Fruit fly (Drosophila melanogaster) whole organism, adult: ENCODE results near the gene Rh7.

ENCODE experiments used
- CG11617 ChIP-seq: fragments of 200-800 bp; sonication (Bioruptor generic); optimal IDR thresholded peaks from 2 replicates; lab custom pipeline; 2017; ENCODE audit warnings: mild to moderate bottlenecking, missing biosample characterization, missing genetic modification reagents, missing genetic modification characterization
- CG12768 ChIP-seq: fragments of 200-800 bp; sonication (Bioruptor generic); optimal IDR thresholded peaks from 2 replicates; lab custom pipeline; 2017; ENCODE audit warnings: missing biosample characterization, missing genetic modification characterization, mild to moderate bottlenecking, moderate library complexity, missing genetic modification reagents
- CG14711 ChIP-seq: fragments of 200-800 bp; sonication (Bioruptor generic); optimal IDR thresholded peaks from 2 replicates; lab custom pipeline; 2018; ENCODE audit warnings: missing biosample characterization, mild to moderate bottlenecking, missing genetic modification characterization, moderate library complexity
- CG1620 ChIP-seq: fragments of 200-800 bp; sonication (Bioruptor generic); optimal IDR thresholded peaks from 2 replicates; lab custom pipeline; 2016; ENCODE audit warnings: missing biosample characterization, missing genetic modification characterization
- CG33017 ChIP-seq: fragments of 200-800 bp; sonication (Bioruptor generic); optimal IDR thresholded peaks from 2 replicates; lab custom pipeline; 2018; ENCODE audit warnings: missing biosample characterization, mild to moderate bottlenecking, missing genetic modification characterization, moderate library complexity
- CG5204 ChIP-seq: fragments of 200-800 bp; sonication (Bioruptor generic); optimal IDR thresholded peaks from 2 replicates; lab custom pipeline; 2016; ENCODE audit warnings: missing biosample characterization, missing genetic modification characterization
- CG7045 ChIP-seq: fragments of 200-800 bp; sonication (Bioruptor generic); optimal IDR thresholded peaks from 2 replicates; lab custom pipeline; 2017; ENCODE audit warnings: missing biosample characterization, mild to moderate bottlenecking, missing genetic modification characterization
- CG7101 ChIP-seq: fragments of 200-800 bp; sonication (Bioruptor generic); optimal IDR thresholded peaks from 2 replicates; lab custom pipeline; 2018; ENCODE audit warnings: missing biosample characterization, mild to moderate bottlenecking, missing genetic modification characterization, moderate library complexity
- Clk ChIP-seq: fragments of 200-800 bp; sonication (Bioruptor generic); optimal IDR thresholded peaks from 2 replicates; lab custom pipeline; 2017; ENCODE audit warnings: missing biosample characterization, missing genetic modification characterization
- Crg-1 ChIP-seq: fragments of 200-800 bp; sonication (Bioruptor generic); optimal IDR thresholded peaks from 2 replicates; lab custom pipeline; 2016; ENCODE audit warnings: missing biosample characterization, missing genetic modification characterization
- Hr96 ChIP-seq: fragments of 200-800 bp; sonication (Bioruptor generic); optimal IDR thresholded peaks from 2 replicates; lab custom pipeline; 2016; ENCODE audit warnings: missing biosample characterization, missing genetic modification characterization
- Mnt ChIP-seq: fragments of 200-800 bp; sonication (Bioruptor generic); optimal IDR thresholded peaks from 2 replicates; lab custom pipeline; 2016; ENCODE audit warnings: missing biosample characterization, mild to moderate bottlenecking, missing genetic modification characterization
- bab1 ChIP-seq: fragments of 200-800 bp; sonication (Bioruptor generic); optimal IDR thresholded peaks from 3 replicates; lab custom pipeline; 2019; ENCODE audit warnings: missing biosample characterization, mild to moderate bottlenecking, missing genetic modification characterization, moderate library complexity
- cic ChIP-seq: fragments of 200-800 bp; sonication (Bioruptor generic); optimal IDR thresholded peaks from 2 replicates; lab custom pipeline; 2017; ENCODE audit warnings: missing biosample characterization, mild to moderate bottlenecking, missing genetic modification characterization, moderate library complexity
- cnc ChIP-seq, 2 experiments: fragments of >200 bp; optimal IDR thresholded peaks; 2 replicates each; lab custom pipeline; 2017
- kay ChIP-seq: fragments of 200-800 bp; sonication (Bioruptor generic); peaks from one replicate; lab custom pipeline; 2016; ENCODE audit warnings: missing biosample characterization, missing genetic modification characterization, borderline replicate concordance
- ovo ChIP-seq: fragments of 200-800 bp; sonication (Bioruptor generic); optimal IDR thresholded peaks from 2 replicates; lab custom pipeline; 2016; ENCODE audit warnings: missing biosample characterization, missing genetic modification characterization
- pad ChIP-seq: fragments of 200-800 bp; sonication (Bioruptor generic); optimal IDR thresholded peaks from 3 replicates; lab custom pipeline; 2017; ENCODE audit warnings: missing biosample characterization, missing genetic modification characterization, mild to moderate bottlenecking, moderate library complexity, missing genetic modification reagents
- tj ChIP-seq: fragments of 200-800 bp; sonication (Bioruptor generic); optimal IDR thresholded peaks from 3 replicates; lab custom pipeline; 2017; ENCODE audit warnings: missing biosample characterization, mild to moderate bottlenecking, missing genetic modification characterization, moderate library complexity
- toe ChIP-seq: fragments of 200-800 bp; sonication (Bioruptor generic); optimal IDR thresholded peaks from 2 replicates; lab custom pipeline; 2016; ENCODE audit warnings: missing biosample characterization, missing genetic modification characterization

The Rh7 gene

DNA sequence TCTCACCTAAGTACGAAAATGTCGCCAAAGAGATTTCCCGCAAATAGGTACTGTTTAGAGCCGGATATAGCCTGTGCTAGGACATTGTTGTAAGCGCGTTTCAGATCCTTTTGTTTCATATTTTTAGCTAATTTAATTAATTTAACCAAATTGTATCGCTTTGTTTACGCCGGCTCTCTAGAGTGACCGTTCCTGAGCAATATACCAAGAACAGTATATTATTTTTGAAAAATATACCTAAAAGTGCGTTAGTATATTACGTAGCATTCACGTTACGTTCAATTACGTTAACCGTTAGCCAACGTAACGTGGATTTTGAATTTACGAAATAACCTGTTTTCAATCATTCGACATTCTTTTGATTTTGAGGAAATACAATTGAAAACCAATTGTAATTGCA is 18.2 kb upstream of the Rh7 start, which contains the start of gene thoc6:
thoc6 (minus strand) TSS at position 204 of the 400 bp plus-strand sequence.
- TF ChIP-seq cnc (optimal IDR thresholded peaks at IDR 0.05; lab: Kevin White, UChicago): no peak
- TF ChIP-seq kay (GFP tag; lab: Kevin White, UChicago): peak; percentile 62
- TF ChIP-seq bab1 (GFP tag; lab: Kevin White, UChicago): peak; percentile 49

- no peak for TF ChIP-seq CG1620
- TF ChIP-seq cnc (optimal IDR thresholded peaks at IDR 0.05; lab: Kevin White, UChicago): no peak
- no peak for TF ChIP-seq CG11617
- TF ChIP-seq toe (GFP tag; lab: Kevin White, UChicago): no peak
- no peak for TF ChIP-seq CG7045 (GFP tag; lab: Kevin White, UChicago)
- TF ChIP-seq CG5204: no peak
- TF ChIP-seq cic (GFP tag; lab: Kevin White, UChicago): no peak
- TF ChIP-seq CG14711 (tag; lab: Kevin White, UChicago): no peak
- TF ChIP-seq Mnt: no peak
- no peak for TF ChIP-seq Clk (GFP tag; lab: Kevin White, UChicago)
- no peak for TF ChIP-seq CG12768 (GFP tag; lab: Kevin White, UChicago)
- TF ChIP-seq CG7101 (tag; lab: Kevin White, UChicago): no peak
- TF ChIP-seq pad (GFP tag; lab: Kevin White, UChicago): no peak
- no peak for TF ChIP-seq ovo (GFP tag; lab: Kevin White, UChicago)
- TF ChIP-seq CG33017 (tag; lab: Kevin White, UChicago): no peak
- TF ChIP-seq bab1 (GFP tag; lab: Kevin White, UChicago): no peak
- TF ChIP-seq Hr96: no peak
Measured at dm6 chr3L:12190433-12190832, 15.2 kb upstream of the Rh7 start, which contains the start of gene Est-P. TSS of gene Est-P (plus strand) at chr3L:12190733.

DNA sequence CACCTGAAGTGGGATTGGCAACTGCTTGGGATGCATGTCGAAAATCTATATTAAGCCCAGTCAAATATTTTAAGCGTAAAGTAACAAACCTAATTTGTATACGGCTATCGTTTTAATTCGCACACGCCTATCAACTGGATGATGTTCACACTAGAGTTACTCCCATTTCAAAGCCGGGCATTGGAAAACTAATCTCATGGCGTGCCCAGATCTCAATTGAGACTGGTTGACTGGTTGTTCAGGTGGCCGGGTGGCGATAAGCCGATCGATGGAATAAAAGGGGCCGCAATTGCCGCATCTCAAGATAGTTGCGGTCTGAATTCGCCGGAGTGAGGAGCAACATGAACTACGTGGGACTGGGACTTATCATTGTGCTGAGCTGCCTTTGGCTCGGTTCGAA is 13.2 kb upstream of the Rh7 start, which contains the start of gene Est-6:
Est-6 (plus strand) TSS at position 301 of the 400 bp plus-strand sequence.
- no peak for TF ChIP-seq bab1 (GFP tag; lab: Kevin White, UChicago)
- TF ChIP-seq tj: no peak
- no peak for TF ChIP-seq CG14711 (tag; lab: Kevin White, UChicago)
- TF ChIP-seq kay (GFP tag; lab: Kevin White, UChicago): peak; percentile 14

DNA sequence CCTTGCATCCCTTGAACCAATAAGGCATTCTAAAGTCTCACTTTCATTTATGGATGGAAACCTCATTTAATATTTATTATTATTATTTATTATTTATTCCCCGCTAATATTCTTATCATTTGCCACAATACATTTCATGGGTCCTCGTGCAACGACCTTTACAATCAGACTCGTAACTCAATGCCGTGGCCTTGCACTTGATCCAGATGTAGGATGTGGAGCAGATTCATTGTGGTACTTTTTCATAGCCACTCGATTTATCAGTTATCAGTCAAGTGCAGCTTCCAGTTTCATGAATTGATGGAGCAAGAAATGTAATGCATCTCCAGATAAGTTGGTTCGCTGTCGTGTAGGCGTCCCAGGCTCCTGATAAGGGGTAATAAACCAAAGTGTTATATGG is 10.1 kb upstream of the Rh7 start:
- TF ChIP-seq CG12768 (GFP tag; lab: Kevin White, UChicago): no peak

DNA sequence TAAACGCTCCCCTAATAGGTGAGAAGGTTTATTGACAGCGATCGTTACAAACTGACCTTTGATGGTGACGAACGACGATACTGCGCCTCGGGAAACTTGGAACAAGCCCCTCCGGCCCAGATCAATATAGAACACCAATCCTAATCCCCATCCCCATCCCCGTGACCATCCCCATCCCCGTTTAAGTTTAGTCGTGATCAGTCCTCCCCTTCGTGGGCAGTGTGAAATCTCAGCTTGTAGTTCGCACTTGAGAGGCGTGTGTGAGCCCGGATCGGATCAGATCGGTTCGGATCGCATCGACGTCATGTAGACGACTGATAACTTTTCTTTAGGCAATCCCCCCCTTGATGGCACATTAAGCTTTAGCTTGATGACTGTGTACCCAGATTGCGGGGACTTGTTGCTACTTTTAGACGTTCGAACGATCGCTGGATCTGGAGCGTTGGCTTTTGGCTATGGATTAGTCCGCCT is 9.3 kb upstream of the Rh7 start, which contains the start of gene Miox:
Miox (plus strand) TSS at position 421 of the 471 bp plus-strand sequence.
- TF ChIP-seq pad (GFP tag; lab: Kevin White, UChicago) (peak; percentile 22), kay (GFP tag; lab: Kevin White, UChicago) (no peak), cic (GFP tag; lab: Kevin White, UChicago) (peak; percentile 85)

DNA sequence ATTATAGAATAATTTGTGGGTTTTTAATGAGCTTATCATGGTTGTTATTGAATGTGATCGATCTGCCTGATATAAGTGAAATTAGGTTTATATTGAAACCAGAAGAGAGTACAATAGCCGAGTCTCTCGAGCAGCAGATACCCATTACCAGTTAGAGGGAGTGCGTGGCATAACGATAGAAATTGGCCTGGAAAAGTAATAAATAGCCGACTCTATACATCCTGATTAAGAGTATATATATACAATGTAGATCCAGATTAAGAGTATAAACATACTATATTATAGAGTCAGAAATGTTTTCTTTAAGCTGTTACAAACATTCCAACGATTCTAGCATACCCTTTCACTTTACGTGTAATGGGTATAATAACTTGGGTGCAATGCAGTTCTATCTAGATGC is 8.7 kb upstream of the Rh7 start:
- TF ChIP-seq CG11617 (peak; percentile 5), CG7101 (tag; lab: Kevin White, UChicago) (peak; percentile 28), cnc (optimal IDR thresholded peaks at IDR 0.05; lab: Kevin White, UChicago) (no peak), CG12768 (GFP tag; lab: Kevin White, UChicago) (no peak), toe (GFP tag; lab: Kevin White, UChicago) (no peak), CG5204 (peak; percentile 53)

DNA sequence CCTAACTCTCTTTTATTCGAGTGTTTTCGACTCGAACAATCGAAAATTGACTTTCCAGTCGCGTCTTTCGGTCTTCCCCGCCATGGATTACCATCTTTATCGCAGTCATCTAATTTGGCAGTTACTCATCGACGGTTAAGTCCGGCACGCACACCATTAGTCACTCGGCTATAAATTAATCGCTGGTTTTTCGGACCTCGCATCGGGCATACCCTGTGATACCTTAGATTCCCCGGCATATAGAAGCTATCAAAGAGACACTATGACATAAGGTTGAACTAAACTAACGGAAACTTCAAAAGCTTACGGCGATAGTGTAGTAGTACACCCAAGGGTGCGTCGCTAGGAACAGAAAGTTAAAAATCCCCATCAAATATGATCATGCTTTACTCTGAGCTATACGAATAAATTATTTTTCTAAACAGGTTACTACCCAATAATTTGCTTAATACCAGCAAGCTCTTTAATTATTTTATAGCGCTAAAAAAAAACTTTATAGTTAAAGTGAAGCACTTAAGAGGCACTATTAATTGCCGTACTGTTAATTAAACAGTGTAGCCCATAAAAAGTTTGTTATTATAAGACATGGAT is 3.7 kb upstream of the Rh7 start:
- TF ChIP-seq CG12768 (GFP tag; lab: Kevin White, UChicago) (no peak), CG33017 (tag; lab: Kevin White, UChicago) (peak; percentile 15), ovo (GFP tag; lab: Kevin White, UChicago) (peak; percentile 94), cic (GFP tag; lab: Kevin White, UChicago) (peak; percentile 60), CG7045 (GFP tag; lab: Kevin White, UChicago) (peak; percentile 26), CG14711 (tag; lab: Kevin White, UChicago) (no peak), Hr96 (no peak), cnc (optimal IDR thresholded peaks at IDR 0.05; lab: Kevin White, UChicago) (no peak), CG11617 (peak; percentile 43), tj (no peak), CG5204 (no peak), CG7101 (tag; lab: Kevin White, UChicago) (no peak), Clk (GFP tag; lab: Kevin White, UChicago) (no peak), bab1 (GFP tag; lab: Kevin White, UChicago) (peak; percentile 29), Crg-1 (GFP tag; lab: Kevin White, UChicago) (no peak), toe (GFP tag; lab: Kevin White, UChicago) (peak; percentile 32), pad (GFP tag; lab: Kevin White, UChicago) (no peak), CG1620 (no peak)
